Fruit fly (Drosophila melanogaster): ENCODE results near the gene CG42655.

- TF ChIP-seq fru (optimal IDR thresholded peaks at IDR 0.05) = no peak
- TF ChIP-seq ttk (GFP tag; IDR thresholded peaks at IDR 0.05) = no peak
- no peak for TF ChIP-seq Optix (GFP tag; IDR thresholded peaks at IDR 0.05)
- TF ChIP-seq bcd (GFP tag; optimal IDR thresholded peaks at IDR 0.05) = no peak
- TF ChIP-seq CG15601 (tag; optimal IDR thresholded peaks at IDR 0.05) = no peak
Observed at dm6 chr3L:19941162-19941561, 12.3 kb downstream of the CG42655 start.
